Fruit fly (Drosophila melanogaster): ENCODE data around the gene CG34293.

DNA sequence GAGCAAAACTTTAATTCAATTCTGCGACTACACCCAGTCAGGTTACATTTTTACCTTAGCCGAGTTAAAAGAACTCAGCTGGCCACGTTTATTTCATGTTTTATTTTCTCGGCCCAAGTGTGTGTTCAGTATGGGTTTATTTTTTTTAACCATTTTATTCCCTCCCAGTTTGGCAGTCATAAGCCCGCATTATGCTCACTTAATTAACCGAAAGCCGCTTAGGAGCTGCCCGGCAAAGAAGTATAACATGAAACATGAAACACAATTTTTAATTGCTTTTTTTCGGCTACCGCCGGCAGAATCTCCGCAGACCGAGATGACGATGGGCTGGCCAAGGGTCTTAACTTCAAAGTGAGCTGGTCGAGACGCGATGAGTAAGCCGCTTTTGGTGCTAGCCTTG, 21.5 kb upstream of the CG34293 start:
- TF ChIP-seq psq (optimal IDR thresholded peaks at IDR 0.05) (no peak), h (optimal IDR thresholded peaks at IDR 0.05) (no peak), Sin3A (optimal IDR thresholded peaks at IDR 0.05) (no peak), insv (optimal IDR thresholded peaks at IDR 0.05) (no peak)
